Worm (Caenorhabditis elegans): ENCODE results near the gene bbs-8.

ce11 chrV:6727222-6727621 is 37.6 kb downstream of the bbs-8 start, which contains the start of gene ZC487.1:
- no peak for TF ChIP-seq tbx-2 (tag; optimal IDR thresholded peaks at IDR 0.05)
- TF ChIP-seq ceh-48 (tag; optimal IDR thresholded peaks at IDR 0.05), result no peak
- no peak for TF ChIP-seq C08G9.2 (tag; optimal IDR thresholded peaks at IDR 0.05)
- TF ChIP-seq unc-86 (tag; optimal IDR thresholded peaks at IDR 0.05), result no peak
- TF ChIP-seq ceh-19 (GFP tag; optimal IDR thresholded peaks at IDR 0.05), result no peak
